Worm (Caenorhabditis elegans) whole organism, L4 larva: Measurements from ENCODE around the gene glb-5.

Experiments
- F10B5.3 ChIP-seq: sonication (generic microtip); optimal IDR thresholded peaks from 2 replicates; lab custom pipeline; 2016; ENCODE audit warnings: mild to moderate bottlenecking, missing genetic modification characterization, missing compliant biosample characterization
- F26F4.8 ChIP-seq: fragments of 200-800 bp; sonication (Bioruptor generic); conservative IDR thresholded peaks from 2 replicates; pipeline ENCODE4 v1.3.6; 2022; ENCODE audit warnings: missing genetic modification characterization, missing compliant biosample characterization
- F37D6.2 ChIP-seq: sonication (generic microtip); optimal IDR thresholded peaks from 2 replicates; lab custom pipeline; 2016; ENCODE audit warnings: mild to moderate bottlenecking, missing genetic modification characterization, missing compliant biosample characterization
- F44E2.7 ChIP-seq: fragments of 200-800 bp; sonication (Bioruptor generic); IDR thresholded peaks from 2 replicates; pipeline ENCODE4 v2.1.2; 2022; ENCODE audit warnings: missing genetic modification characterization, missing compliant biosample characterization
- F49E8.2 ChIP-seq: sonication (generic microtip); optimal IDR thresholded peaks from 2 replicates; lab custom pipeline; 2016; ENCODE audit warnings: missing compliant biosample characterization, mild to moderate bottlenecking, missing genetic modification characterization, borderline replicate concordance
- T20F7.1 ChIP-seq: fragments of 200-800 bp; sonication (Bioruptor generic); optimal IDR thresholded peaks from 2 replicates; lab custom pipeline; 2018; ENCODE audit warnings: mild to moderate bottlenecking, missing genetic modification characterization, missing compliant biosample characterization
- Y48G9A.11 ChIP-seq: fragments of 200-800 bp; sonication (Bioruptor generic); IDR thresholded peaks from 2 replicates; pipeline ENCODE4 v1.3.6; 2022; ENCODE audit warnings: missing genetic modification reagents, missing genetic modification characterization, missing compliant biosample characterization
- Y75B8A.6 ChIP-seq: fragments of 200-800 bp; sonication (Bioruptor generic); IDR thresholded peaks from 2 replicates; pipeline ENCODE4 v1.3.6; 2022; ENCODE audit warnings: missing genetic modification reagents, missing genetic modification characterization, missing compliant biosample characterization
- ZK546.5 ChIP-seq, 2 experiments: sonication (generic microtip); optimal IDR thresholded peaks; 2 replicates each; lab custom pipeline; 2017; ENCODE audit warnings: missing biosample characterization in 2 of 2, missing genetic modification characterization in 2 of 2
- ama-1 ChIP-seq: fragments of 150-350 bp; optimal IDR thresholded peaks from 2 replicates; lab custom pipeline; 2014; ENCODE audit warnings: inconsistent platforms, mixed read lengths
- ceh-28 ChIP-seq: fragments of 150-350 bp; optimal IDR thresholded peaks from 2 replicates; lab custom pipeline; 2014; ENCODE audit warnings: missing biosample characterization, missing genetic modification reagents, missing genetic modification characterization
- ceh-32 ChIP-seq: sonication (generic microtip); optimal IDR thresholded peaks from 2 replicates; lab custom pipeline; 2016; ENCODE audit warnings: mild to moderate bottlenecking, missing genetic modification characterization, missing compliant biosample characterization; ENCODE audit not compliant: poor library complexity
- ceh-44 ChIP-seq: fragments of 200-800 bp; sonication (Bioruptor generic); IDR thresholded peaks from 2 replicates; pipeline ENCODE4 v1.3.6; 2022; ENCODE audit warnings: missing genetic modification reagents, missing genetic modification characterization, missing compliant biosample characterization
- ces-1 ChIP-seq: fragments of 150-350 bp; sonication (generic microtip); optimal IDR thresholded peaks from 4 replicates; lab custom pipeline; 2014; ENCODE audit warnings: missing biosample characterization, missing genetic modification reagents, missing genetic modification characterization
- daf-16 ChIP-seq, 3 experiments: sonication (generic microtip); optimal IDR thresholded peaks; 2 replicates each; lab custom pipeline; 2016 to 2017; ENCODE audit warnings: missing genetic modification characterization in 3 of 3, missing genetic modification reagents in 3 of 3, mild to moderate bottlenecking in 2 of 3, missing compliant biosample characterization in 2 of 3, missing biosample characterization in 1 of 3, moderate library complexity in 1 of 3
- dmd-9 ChIP-seq: fragments of 200-800 bp; sonication (Bioruptor generic); IDR thresholded peaks from 2 replicates; pipeline ENCODE4 v1.3.6; 2022; ENCODE audit warnings: missing genetic modification reagents, missing genetic modification characterization, missing compliant biosample characterization
- dpl-1 ChIP-seq: fragments of 150-350 bp; optimal IDR thresholded peaks from 2 replicates; lab custom pipeline; 2014; ENCODE audit warnings: missing biosample characterization, missing genetic modification reagents, missing genetic modification characterization
- duxl-1 ChIP-seq: sonication (generic microtip); optimal IDR thresholded peaks from 2 replicates; lab custom pipeline; 2016; ENCODE audit warnings: mild to moderate bottlenecking, missing genetic modification characterization, moderate library complexity, missing compliant biosample characterization; ENCODE audit not compliant: poor library complexity
- egl-27 ChIP-seq: sonication (generic microtip); optimal IDR thresholded peaks from 3 replicates; lab custom pipeline; 2017; ENCODE audit warnings: missing biosample characterization, missing genetic modification reagents, missing genetic modification characterization
- egl-43 ChIP-seq: fragments of 200-800 bp; sonication (Bioruptor generic); IDR thresholded peaks from 2 replicates; pipeline ENCODE4 v1.3.6; 2022; ENCODE audit warnings: missing genetic modification reagents, missing genetic modification characterization, missing compliant biosample characterization
- fkh-10 ChIP-seq: fragments of 150-350 bp; optimal IDR thresholded peaks from 2 replicates; lab custom pipeline; 2014; ENCODE audit warnings: missing biosample characterization, missing genetic modification reagents, missing genetic modification characterization
- gei-8 ChIP-seq: fragments of 200-800 bp; sonication (Bioruptor generic); optimal IDR thresholded peaks from 2 replicates; lab custom pipeline; 2018; ENCODE audit warnings: mild to moderate bottlenecking, missing genetic modification characterization, missing compliant biosample characterization
- hif-1 ChIP-seq, 2 experiments: sonication (generic microtip); optimal IDR thresholded peaks; 2 replicates each; lab custom pipeline; 2016 to 2017; ENCODE audit warnings: missing compliant biosample characterization in 2 of 2, missing genetic modification characterization in 2 of 2, missing genetic modification reagents in 2 of 2, missing genotype in 2 of 2, mild to moderate bottlenecking in 1 of 2
- hlh-11 ChIP-seq: fragments of 200-800 bp; sonication (Bioruptor generic); optimal IDR thresholded peaks from 2 replicates; lab custom pipeline; 2018; ENCODE audit warnings: mild to moderate bottlenecking, missing genetic modification characterization, missing compliant biosample characterization
- jun-1 ChIP-seq: fragments of 150-350 bp; optimal IDR thresholded peaks from 2 replicates; lab custom pipeline; 2014; ENCODE audit warnings: missing biosample characterization, missing genetic modification reagents, missing genetic modification characterization
- lim-7 ChIP-seq: fragments of 200-800 bp; sonication (Bioruptor generic); IDR thresholded peaks from 2 replicates; pipeline ENCODE4 v1.3.6; 2022; ENCODE audit warnings: missing genetic modification characterization, missing compliant biosample characterization
- lin-15B ChIP-seq: fragments of 150-350 bp; sonication (generic microtip); optimal IDR thresholded peaks from 3 replicates; lab custom pipeline; 2014; ENCODE audit warnings: missing biosample characterization, missing genetic modification characterization
- lin-29 ChIP-seq: fragments of 200-800 bp; sonication (Bioruptor generic); IDR thresholded peaks from 2 replicates; pipeline ENCODE4 v1.3.6; 2022; ENCODE audit warnings: missing genetic modification reagents, missing genetic modification characterization, missing compliant biosample characterization
- lin-38 ChIP-seq: fragments of 200-800 bp; sonication (Bioruptor generic); IDR thresholded peaks from 2 replicates; pipeline ENCODE4 v1.3.6; 2022; ENCODE audit warnings: missing genetic modification reagents, missing genetic modification characterization, missing compliant biosample characterization
- lin-39 ChIP-seq: fragments of 150-350 bp; optimal IDR thresholded peaks from 2 replicates; lab custom pipeline; 2014; ENCODE audit warnings: missing biosample characterization, missing genetic modification reagents, missing genetic modification characterization
- madf-9 ChIP-seq: fragments of 200-800 bp; sonication (Bioruptor generic); conservative IDR thresholded peaks from 2 replicates; pipeline ENCODE4 v1.3.6; 2022; ENCODE audit warnings: missing genetic modification reagents, missing genetic modification characterization, missing compliant biosample characterization
- mxl-2 ChIP-seq: fragments of 200-800 bp; sonication (Bioruptor generic); conservative IDR thresholded peaks from 2 replicates; pipeline ENCODE4 v1.3.6; 2022; ENCODE audit warnings: missing genetic modification reagents, missing genetic modification characterization, missing compliant biosample characterization
- nhr-10 ChIP-seq: fragments of 150-350 bp; optimal IDR thresholded peaks from 2 replicates; lab custom pipeline; 2014; ENCODE audit warnings: missing biosample characterization, missing genetic modification characterization
- nhr-237 ChIP-seq: sonication (generic microtip); optimal IDR thresholded peaks from 2 replicates; lab custom pipeline; 2017; ENCODE audit warnings: missing biosample characterization, missing genetic modification characterization
- nhr-41 ChIP-seq: fragments of 200-800 bp; sonication (Bioruptor generic); IDR thresholded peaks from 2 replicates; pipeline ENCODE4 v1.3.6; 2022; ENCODE audit warnings: missing genetic modification reagents, missing genetic modification characterization, missing compliant biosample characterization
- nhr-42 ChIP-seq: fragments of 200-800 bp; sonication (Bioruptor generic); IDR thresholded peaks from 2 replicates; pipeline ENCODE4 v1.3.6; 2022; ENCODE audit warnings: missing genetic modification characterization, missing compliant biosample characterization
- nhr-48 ChIP-seq: sonication (generic microtip); optimal IDR thresholded peaks from 2 replicates; lab custom pipeline; 2016; ENCODE audit warnings: mild to moderate bottlenecking, missing genetic modification characterization, missing compliant biosample characterization
- nhr-77 ChIP-seq: fragments of 150-350 bp; optimal IDR thresholded peaks from 2 replicates; lab custom pipeline; 2014; ENCODE audit warnings: missing biosample characterization, missing genetic modification characterization
- rbr-2 ChIP-seq: sonication (generic microtip); optimal IDR thresholded peaks from 2 replicates; lab custom pipeline; 2016; ENCODE audit warnings: missing genotype, missing genetic modification characterization, missing compliant biosample characterization
- sdz-12 ChIP-seq: fragments of 200-800 bp; sonication (Bioruptor generic); optimal IDR thresholded peaks from 2 replicates; lab custom pipeline; 2018; ENCODE audit warnings: mild to moderate bottlenecking, missing genetic modification characterization, missing compliant biosample characterization
- set-16 ChIP-seq: fragments of 200-800 bp; sonication (Bioruptor generic); IDR thresholded peaks from 2 replicates; pipeline ENCODE4 v1.3.6; 2022; ENCODE audit warnings: missing genetic modification reagents, missing genetic modification characterization, missing compliant biosample characterization
- snpc-1.2 ChIP-seq: fragments of 200-800 bp; sonication (Bioruptor generic); IDR thresholded peaks from 2 replicates; pipeline ENCODE4 v1.3.6; 2022; ENCODE audit warnings: missing genetic modification reagents, missing genetic modification characterization, missing compliant biosample characterization
- snpc-4 ChIP-seq: fragments of 150-350 bp; optimal IDR thresholded peaks from 2 replicates; lab custom pipeline; 2014; ENCODE audit warnings: missing biosample characterization, missing genetic modification characterization
- spr-1 ChIP-seq: sonication (generic microtip); optimal IDR thresholded peaks from 2 replicates; lab custom pipeline; 2016; ENCODE audit warnings: mild to moderate bottlenecking, missing genetic modification characterization, missing compliant biosample characterization
- zag-1 ChIP-seq: fragments of 150-350 bp; optimal IDR thresholded peaks from 2 replicates; lab custom pipeline; 2014; ENCODE audit warnings: missing biosample characterization, missing genetic modification characterization
- zfp-3 ChIP-seq: fragments of 200-800 bp; sonication (Bioruptor generic); conservative IDR thresholded peaks from 2 replicates; pipeline ENCODE4 v1.3.6; 2022; ENCODE audit warnings: missing genetic modification reagents, missing genetic modification characterization, missing compliant biosample characterization

glb-5 gene

DNA sequence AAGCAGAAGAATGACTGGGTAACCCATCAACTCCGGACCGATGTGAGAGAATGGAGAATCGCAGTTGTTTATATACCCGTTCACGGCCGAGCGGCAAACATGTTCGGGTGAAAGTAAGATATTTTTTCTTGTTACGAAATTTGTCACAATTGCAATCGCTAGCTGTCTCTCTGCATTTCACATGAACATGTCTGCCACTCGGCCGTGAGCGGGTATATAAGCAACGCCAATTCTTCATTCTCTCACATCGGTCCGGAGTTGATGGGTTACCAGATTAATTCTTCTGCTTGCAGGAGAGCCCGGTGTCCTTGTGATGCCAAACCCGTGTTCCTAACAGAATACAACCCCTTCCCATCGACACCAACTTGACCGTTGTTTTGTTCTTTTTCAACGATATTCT, 28.4 kb downstream of the glb-5 start (continued):
- TF ChIP-seq F26F4.8 (GFP tag; lab: Robert Waterston, UW) (no peak), set-16 (GFP tag; lab: Robert Waterston, UW) (peak; percentile 29; the same call in 1 of the 2 replicates), hlh-11 (tag; lab: Kevin White, UChicago) (peak; percentile 20), hif-1 (tag; optimal IDR thresholded peaks at IDR 0.05; lab: Kevin White, UChicago) (peak in 1 of 2 experiments; percentile 34), nhr-48 (tag; lab: Kevin White, UChicago) (peak; percentile 1), egl-43 (GFP tag; lab: Robert Waterston, UW) (peak; percentile 76)

DNA sequence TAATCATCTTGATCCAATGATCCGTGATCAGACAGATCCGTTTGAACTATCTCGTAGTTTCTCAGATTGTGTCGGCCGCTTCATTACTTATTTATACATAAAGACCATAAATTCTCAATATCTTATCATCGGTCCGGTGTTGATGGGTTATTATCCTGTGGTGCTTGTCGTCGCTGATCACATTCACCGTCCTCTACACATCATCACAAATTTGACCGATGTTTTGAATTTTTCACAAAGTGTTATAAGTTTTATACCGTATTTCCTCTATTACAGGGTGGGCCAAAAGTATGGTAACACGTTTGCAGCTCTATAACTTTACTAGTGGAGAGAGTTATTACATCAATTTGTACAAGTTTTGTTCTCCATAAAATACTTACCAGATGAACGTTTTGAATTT, 29.3 kb downstream of the glb-5 start:
- TF ChIP-seq lin-15B (tag; lab: Kevin White, UChicago) (no peak), fkh-10 (no peak), madf-9 (0 out of 2 replicates have a peak, but pooled peaks have one; percentile 20), ZK546.5 (tag; optimal IDR thresholded peaks at IDR 0.05; lab: Kevin White, UChicago) (no peak), snpc-1.2 (GFP tag; lab: Robert Waterston, UW) (peak; percentile 70), snpc-4 (tag; lab: Kevin White, UChicago) (peak; percentile 48), zfp-3 (0 out of 2 replicates have a peak, but pooled peaks have one; percentile 29), F26F4.8 (GFP tag; lab: Robert Waterston, UW) (0 out of 2 replicates have a peak, but pooled peaks have one; percentile 62), ces-1 (GFP tag; lab: Kevin White, UChicago) (no peak), jun-1 (no peak), dmd-9 (no peak), Y48G9A.11 (GFP tag; lab: Robert Waterston, UW) (peak; percentile 47; the same call in 1 of the 2 replicates), ceh-44 (GFP tag; lab: Robert Waterston, UW) (peak; percentile 85), lin-38 (peak; percentile 70), nhr-237 (tag; lab: Kevin White, UChicago) (no peak), lim-7 (GFP tag; lab: Robert Waterston, UW) (peak; percentile 76), F49E8.2 (peak; percentile 34), mxl-2 (GFP tag; lab: Robert Waterston, UW) (no peak)

DNA sequence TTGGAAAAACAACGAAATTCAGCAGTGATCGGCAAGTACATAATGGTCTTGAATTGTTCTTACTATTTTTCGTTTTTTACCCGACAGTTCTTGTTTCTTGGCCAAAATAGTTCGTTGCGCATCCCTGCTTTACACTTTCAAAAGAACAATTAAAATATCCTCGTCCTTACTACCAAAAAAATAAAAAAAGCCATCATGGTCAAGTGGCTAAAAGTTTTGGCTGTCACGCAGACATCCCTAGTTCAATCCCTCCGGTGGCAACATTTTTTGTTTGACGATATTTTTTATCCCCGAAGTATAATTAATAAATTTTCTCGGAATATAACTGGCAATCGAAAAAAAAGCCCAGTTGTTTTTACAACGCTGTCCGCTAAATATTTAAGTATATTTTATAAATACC, 33.2 kb downstream of the glb-5 start:
- TF ChIP-seq ceh-28 (no peak), duxl-1 (peak; percentile 51), lin-38 (peak; percentile 72), lin-39 (tag; lab: Kevin White, UChicago) (no peak), rbr-2 (tag; lab: Kevin White, UChicago) (no peak), nhr-42 (GFP tag; lab: Robert Waterston, UW) (no peak), spr-1 (no peak), sdz-12 (GFP tag; lab: Kevin White, UChicago) (no peak), F10B5.3 (no peak), nhr-237 (tag; lab: Kevin White, UChicago) (no peak), hif-1 (tag; optimal IDR thresholded peaks at IDR 0.05; lab: Kevin White, UChicago) (no peak), lim-7 (GFP tag; lab: Robert Waterston, UW) (peak; percentile 99), ceh-32 (no peak), mxl-2 (GFP tag; lab: Robert Waterston, UW) (no peak), set-16 (GFP tag; lab: Robert Waterston, UW) (no peak), ama-1 (no peak), T20F7.1 (GFP tag; lab: Kevin White, UChicago) (no peak), F37D6.2 (tag; lab: Kevin White, UChicago) (no peak), zag-1 (tag; lab: Kevin White, UChicago) (no peak), egl-27 (tag; lab: Kevin White, UChicago) (no peak), nhr-10 (tag; lab: Kevin White, UChicago) (no peak), dmd-9 (no peak), F44E2.7 (0 out of 2 replicates have a peak, but pooled peaks have one; percentile 19), gei-8 (GFP tag; lab: Kevin White, UChicago) (peak; percentile 77), lin-29 (GFP tag; lab: Robert Waterston, UW) (no peak), dpl-1 (GFP tag; lab: Kevin White, UChicago) (no peak), nhr-41 (GFP tag; lab: Robert Waterston, UW) (0 out of 2 replicates have a peak, but pooled peaks have one; percentile 37), hlh-11 (tag; lab: Kevin White, UChicago) (no peak), daf-16 (GFP tag; optimal IDR thresholded peaks at IDR 0.05; lab: Kevin White, UChicago) (peak in 1 of 2 experiments; percentile 27), daf-16 (tag; optimal IDR thresholded peaks at IDR 0.05; lab: Kevin White, UChicago) (no peak), madf-9 (0 out of 2 replicates have a peak, but pooled peaks have one; percentile 21), Y75B8A.6 (GFP tag; lab: Robert Waterston, UW) (peak; percentile 93), nhr-77 (tag; lab: Kevin White, UChicago) (no peak)
